Fruit fly (Drosophila melanogaster) whole organism, embryonic: ENCODE measurements around the gene Tti1.
A peak's percentile ranks its signal among the peaks of the same experiment; 100 is the strongest.

Experiments used
- Adf1 ChIP-seq: fragments of 200-800 bp; sonication (Bioruptor generic); IDR thresholded peaks from 2 replicates; pipeline ENCODE4 v1.3.6; 2022; ENCODE audit warnings: missing biosample characterization, missing genetic modification characterization
- Atf6 ChIP-seq: fragments of 200-800 bp; sonication (Bioruptor generic); IDR thresholded peaks from 2 replicates; pipeline ENCODE4 v1.3.6; 2022; ENCODE audit warnings: missing biosample characterization, missing genetic modification characterization
- Bdp1 ChIP-seq: fragments of 200-800 bp; sonication (Bioruptor generic); optimal IDR thresholded peaks from 3 replicates; lab custom pipeline; 2016; ENCODE audit warnings: missing biosample characterization, missing genetic modification characterization
- Bgb ChIP-seq: fragments of 200-800 bp; sonication (Bioruptor generic); IDR thresholded peaks from 2 replicates; pipeline ENCODE4 v1.3.6; 2022; ENCODE audit warnings: missing biosample characterization, missing genetic modification characterization; ENCODE audit not compliant: partially characterized antibody
- Bteb2 ChIP-seq: fragments of 200-800 bp; sonication (Bioruptor generic); optimal IDR thresholded peaks from 2 replicates; lab custom pipeline; 2016; ENCODE audit warnings: missing biosample characterization, missing genetic modification characterization
- CG1024 ChIP-seq: fragments of 200-800 bp; sonication (Bioruptor generic); IDR thresholded peaks from 2 replicates; pipeline ENCODE4 v1.3.6; 2022; ENCODE audit warnings: missing biosample characterization, missing genetic modification characterization
- CG12071 ChIP-seq: fragments of 200-800 bp; sonication (Bioruptor generic); optimal IDR thresholded peaks from 3 replicates; lab custom pipeline; 2018; ENCODE audit warnings: missing biosample characterization, mild to moderate bottlenecking, missing genetic modification characterization
- CG1233 ChIP-seq: fragments of 200-800 bp; sonication (Bioruptor generic); optimal IDR thresholded peaks from 4 replicates; lab custom pipeline; 2018; ENCODE audit warnings: missing biosample characterization, mild to moderate bottlenecking, missing genetic modification characterization
- CG13424 ChIP-seq: fragments of 200-800 bp; sonication (Bioruptor generic); optimal IDR thresholded peaks from 2 replicates; lab custom pipeline; 2019; ENCODE audit warnings: missing biosample characterization, mild to moderate bottlenecking, missing genetic modification characterization, moderate library complexity
- CG14710 ChIP-seq: fragments of 200-800 bp; sonication (Bioruptor generic); optimal IDR thresholded peaks from 3 replicates; lab custom pipeline; 2019; ENCODE audit warnings: missing biosample characterization, mild to moderate bottlenecking, missing genetic modification characterization, moderate library complexity
- CG16863 ChIP-seq: fragments of 200-800 bp; sonication (Bioruptor generic); optimal IDR thresholded peaks from 3 replicates; lab custom pipeline; 2016; ENCODE audit warnings: missing biosample characterization, missing genetic modification characterization
- CG17385 ChIP-seq: fragments of 200-800 bp; sonication (Bioruptor generic); optimal IDR thresholded peaks from 3 replicates; lab custom pipeline; 2018; ENCODE audit warnings: missing biosample characterization, mild to moderate bottlenecking, missing genetic modification characterization
- CG18011 ChIP-seq: fragments of 200-800 bp; sonication (Bioruptor generic); optimal IDR thresholded peaks from 2 replicates; lab custom pipeline; 2017; ENCODE audit warnings: missing biosample characterization, missing genetic modification characterization, mild to moderate bottlenecking, moderate library complexity, missing genotype
- CG2120 ChIP-seq: fragments of 200-800 bp; sonication (Bioruptor generic); optimal IDR thresholded peaks from 3 replicates; lab custom pipeline; 2016; ENCODE audit warnings: missing biosample characterization, missing genetic modification characterization
- CG31224 ChIP-seq: fragments of 200-800 bp; sonication (Bioruptor generic); IDR thresholded peaks from 2 replicates; pipeline ENCODE4 v1.3.6; 2022; ENCODE audit warnings: missing biosample characterization, missing genetic modification characterization
- CG6683 ChIP-seq: fragments of 200-800 bp; sonication (Bioruptor generic); optimal IDR thresholded peaks from 2 replicates; lab custom pipeline; 2017; ENCODE audit warnings: missing biosample characterization, mild to moderate bottlenecking, missing genetic modification characterization, missing genetic modification reagents
- CG6854 ChIP-seq: fragments of 200-800 bp; sonication (Bioruptor generic); optimal IDR thresholded peaks from 3 replicates; lab custom pipeline; 2017; ENCODE audit warnings: missing biosample characterization, mild to moderate bottlenecking, missing genetic modification characterization
- CG8281 ChIP-seq: fragments of 200-800 bp; sonication (Bioruptor generic); optimal IDR thresholded peaks from 2 replicates; lab custom pipeline; 2018; ENCODE audit warnings: missing biosample characterization, mild to moderate bottlenecking, missing genetic modification characterization, moderate library complexity
- CG8944 ChIP-seq: fragments of 200-800 bp; sonication (Bioruptor generic); optimal IDR thresholded peaks from 3 replicates; lab custom pipeline; 2016; ENCODE audit warnings: missing biosample characterization, missing genetic modification characterization
- CG9215 ChIP-seq: fragments of 200-800 bp; sonication (Bioruptor generic); IDR thresholded peaks from 2 replicates; pipeline ENCODE4 v1.3.6; 2022; ENCODE audit warnings: missing biosample characterization, missing genetic modification characterization
- CG9797 ChIP-seq: fragments of 200-800 bp; sonication (Bioruptor generic); optimal IDR thresholded peaks from 3 replicates; lab custom pipeline; 2018; ENCODE audit warnings: missing biosample characterization, mild to moderate bottlenecking, missing genetic modification characterization
- Doc2 ChIP-seq: fragments of 200-800 bp; sonication (Bioruptor generic); IDR thresholded peaks from 2 replicates; pipeline ENCODE4 v1.3.6; 2022; ENCODE audit warnings: missing biosample characterization, missing genetic modification characterization
- Gsc ChIP-seq: fragments of 200-800 bp; sonication (Bioruptor generic); IDR thresholded peaks from 2 replicates; pipeline ENCODE4 v1.3.6; 2022; ENCODE audit warnings: missing biosample characterization, missing genetic modification characterization
- Hr39 ChIP-seq: fragments of >200 bp; optimal IDR thresholded peaks from 2 replicates; lab custom pipeline; 2017
- Hr51 ChIP-seq, 2 experiments: fragments of 200-800 bp; sonication (Bioruptor generic); optimal IDR thresholded peaks; 2 replicates in 1 of 2; 3 replicates in 1 of 2; lab custom pipeline; 2016 to 2018; ENCODE audit warnings: missing biosample characterization in 2 of 2, missing genetic modification characterization in 2 of 2, mild to moderate bottlenecking in 1 of 2, moderate library complexity in 1 of 2
- Lim3 ChIP-seq: fragments of 200-800 bp; sonication (Bioruptor generic); IDR thresholded peaks from 2 replicates; pipeline ENCODE4 v1.3.6; 2022; ENCODE audit warnings: missing biosample characterization, missing genetic modification characterization
- Mad ChIP-seq: fragments of 200-800 bp; sonication (Bioruptor generic); optimal IDR thresholded peaks from 2 replicates; lab custom pipeline; 2016; ENCODE audit warnings: missing biosample characterization, missing genetic modification characterization
- Max ChIP-seq: fragments of 200-800 bp; sonication (Bioruptor generic); optimal IDR thresholded peaks from 2 replicates; lab custom pipeline; 2016; ENCODE audit warnings: missing biosample characterization, mild to moderate bottlenecking, missing genetic modification characterization
- Mes4 ChIP-seq: fragments of 200-800 bp; sonication (Bioruptor generic); optimal IDR thresholded peaks from 2 replicates; lab custom pipeline; 2016; ENCODE audit warnings: missing biosample characterization, missing genetic modification characterization
- Mrtf ChIP-seq: fragments of 200-800 bp; sonication (Bioruptor generic); IDR thresholded peaks from 3 replicates; pipeline ENCODE4 v1.3.6; 2022; ENCODE audit warnings: missing biosample characterization, missing genetic modification characterization
- Neu2 ChIP-seq: fragments of 200-800 bp; sonication (Bioruptor generic); optimal IDR thresholded peaks from 3 replicates; lab custom pipeline; 2016; ENCODE audit warnings: missing biosample characterization, missing genetic modification characterization, borderline replicate concordance
- Rfx ChIP-seq: fragments of 200-800 bp; sonication (Bioruptor generic); IDR thresholded peaks from 2 replicates; pipeline ENCODE4 v1.3.6; 2022; ENCODE audit warnings: missing biosample characterization, missing genetic modification characterization
- Sry-δ ChIP-seq: fragments of 200-800 bp; sonication (Bioruptor generic); optimal IDR thresholded peaks from 2 replicates; lab custom pipeline; 2016; ENCODE audit warnings: missing biosample characterization, missing genetic modification characterization
- ac ChIP-seq: fragments of 200-800 bp; sonication (Bioruptor generic); optimal IDR thresholded peaks from 3 replicates; lab custom pipeline; 2017; ENCODE audit warnings: missing biosample characterization, mild to moderate bottlenecking, missing genetic modification characterization
- aop ChIP-seq: fragments of 200-800 bp; sonication (Bioruptor generic); IDR thresholded peaks from 2 replicates; pipeline ENCODE4 v1.3.6; 2022; ENCODE audit warnings: missing biosample characterization, missing genetic modification characterization
- ato ChIP-seq: fragments of 200-800 bp; sonication (Bioruptor generic); IDR thresholded peaks from 2 replicates; pipeline ENCODE4 v1.3.6; 2022; ENCODE audit warnings: missing biosample characterization, missing genetic modification characterization; ENCODE audit not compliant: partially characterized antibody
- chm ChIP-seq: fragments of 200-800 bp; sonication (Bioruptor generic); IDR thresholded peaks from 2 replicates; pipeline ENCODE4 v1.3.6; 2022; ENCODE audit warnings: missing biosample characterization, missing genetic modification characterization
- dm ChIP-seq: fragments of 200-800 bp; sonication (Bioruptor generic); optimal IDR thresholded peaks from 3 replicates; lab custom pipeline; 2016; ENCODE audit warnings: missing biosample characterization, missing genetic modification characterization
- gce ChIP-seq: fragments of 200-800 bp; sonication (Bioruptor generic); IDR thresholded peaks from 3 replicates; pipeline ENCODE4 v1.3.6; 2022; ENCODE audit warnings: missing biosample characterization, missing genetic modification characterization
- gfzf ChIP-seq: fragments of 200-800 bp; sonication (Bioruptor generic); optimal IDR thresholded peaks from 2 replicates; lab custom pipeline; 2016; ENCODE audit warnings: missing biosample characterization, mild to moderate bottlenecking, missing genetic modification characterization, moderate library complexity
- grau ChIP-seq: fragments of 200-800 bp; optimal IDR thresholded peaks from 3 replicates; lab custom pipeline; 2019; ENCODE audit warnings: missing biosample characterization, mild to moderate bottlenecking, missing genetic modification characterization, moderate library complexity
- gt ChIP-seq: fragments of 200-800 bp; sonication (Bioruptor generic); IDR thresholded peaks from 2 replicates; pipeline ENCODE4 v1.3.6; 2022; ENCODE audit warnings: missing biosample characterization, missing genetic modification characterization
- h ChIP-seq: fragments of >200 bp; optimal IDR thresholded peaks from 2 replicates; lab custom pipeline; 2017
- ind ChIP-seq: fragments of 200-800 bp; sonication (Bioruptor generic); optimal IDR thresholded peaks from 3 replicates; lab custom pipeline; 2016; ENCODE audit warnings: missing biosample characterization, missing genetic modification characterization
- jumu ChIP-seq: fragments of 200-800 bp; sonication (Bioruptor generic); optimal IDR thresholded peaks from 3 replicates; lab custom pipeline; 2016; ENCODE audit warnings: missing biosample characterization, missing genetic modification characterization
- run ChIP-seq: fragments of 200-800 bp; sonication (Bioruptor generic); optimal IDR thresholded peaks from 3 replicates; lab custom pipeline; 2018; ENCODE audit warnings: missing biosample characterization, mild to moderate bottlenecking, missing genetic modification characterization
- sug ChIP-seq: fragments of 200-800 bp; optimal IDR thresholded peaks from 2 replicates; lab custom pipeline; 2019; ENCODE audit warnings: missing biosample characterization, mild to moderate bottlenecking, missing genetic modification characterization, moderate library complexity
- tup ChIP-seq: fragments of 200-800 bp; sonication (Bioruptor generic); optimal IDR thresholded peaks from 2 replicates; lab custom pipeline; 2016; ENCODE audit warnings: missing biosample characterization, mild to moderate bottlenecking, missing genetic modification characterization, moderate library complexity
- vfl ChIP-seq: fragments of 200-800 bp; sonication (Bioruptor generic); optimal IDR thresholded peaks from 2 replicates; lab custom pipeline; 2016; ENCODE audit warnings: missing biosample characterization, missing genetic modification characterization
- vvl ChIP-seq: fragments of 200-800 bp; sonication (Bioruptor generic); IDR thresholded peaks from 2 replicates; pipeline ENCODE4 v1.3.6; 2022; ENCODE audit warnings: missing biosample characterization, missing genetic modification characterization
- zfh1 ChIP-seq: fragments of 200-800 bp; sonication (Bioruptor generic); IDR thresholded peaks from 3 replicates; pipeline ENCODE4 v1.3.6; 2022; ENCODE audit warnings: missing biosample characterization, missing genetic modification characterization
- zfh2 ChIP-seq: fragments of 200-800 bp; sonication (Bioruptor generic); optimal IDR thresholded peaks from 2 replicates; lab custom pipeline; 2016; ENCODE audit warnings: missing biosample characterization, missing genetic modification characterization

Tti1 gene

DNA sequence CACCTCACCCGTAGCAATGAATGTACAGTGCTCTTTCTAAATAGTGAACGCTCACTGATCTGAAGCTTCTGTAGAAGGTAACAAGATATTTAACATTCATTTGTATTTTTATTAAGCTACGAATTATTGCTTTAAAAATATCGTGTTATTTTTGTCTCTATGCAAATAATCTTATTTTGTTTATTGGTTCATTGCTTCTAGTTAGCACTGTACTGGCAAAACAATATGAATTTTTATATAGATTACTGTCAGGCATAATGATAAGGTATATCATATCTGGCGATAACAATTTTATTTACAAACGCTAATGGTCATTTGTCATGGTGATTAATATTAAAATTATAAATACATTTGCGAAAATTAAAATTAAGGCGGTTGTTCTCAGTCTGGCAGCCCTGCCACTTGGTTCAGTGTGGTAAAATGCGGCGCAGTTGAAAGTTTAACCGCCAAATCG is 17.1 kb upstream of the Tti1 start, which contains the start of gene CG9471 (continued):
- TF ChIP-seq Lim3 (GFP tag; lab: Robert Waterston, UW), result peak; percentile 65; the same call in 1 of the 2 replicates
- peak; percentile 83 for TF ChIP-seq Mes4 (GFP tag; lab: Kevin White, UChicago)
- TF ChIP-seq CG2120, result peak; percentile 96
- TF ChIP-seq grau (tag; lab: Kevin White, UChicago), result peak; percentile 99
- peak; percentile 85 for TF ChIP-seq CG6854 (GFP tag; lab: Kevin White, UChicago)
- TF ChIP-seq Hr51 (GFP tag; optimal IDR thresholded peaks at IDR 0.05; lab: Kevin White, UChicago), result peak; percentile 75 to 92
- TF ChIP-seq sug (tag; lab: Kevin White, UChicago), result peak; percentile 91
- peak; percentile 86 for TF ChIP-seq CG16863
- peak; percentile 47 for TF ChIP-seq gt
- peak; percentile 71 for TF ChIP-seq Adf1 (GFP tag; lab: Robert Waterston, UW)
- peak; percentile 49 for TF ChIP-seq Sry-δ
- no peak for TF ChIP-seq CG9797 (GFP tag; lab: Kevin White, UChicago)
- TF ChIP-seq aop (GFP tag; lab: Robert Waterston, UW), result peak; percentile 80
- TF ChIP-seq Mad (GFP tag; lab: Kevin White, UChicago), result peak; percentile 68
- TF ChIP-seq dm (GFP tag; lab: Kevin White, UChicago), result peak; percentile 68
- TF ChIP-seq Doc2 (GFP tag; lab: Robert Waterston, UW), result peak; percentile 79
- TF ChIP-seq vfl, result peak; percentile 82
- TF ChIP-seq CG1233 (GFP tag; lab: Kevin White, UChicago), result peak; percentile 89
- peak; percentile 80; the same call in 2 of the 3 replicates for TF ChIP-seq gce
- TF ChIP-seq zfh1 (GFP tag; lab: Robert Waterston, UW), result peak; percentile 90
- TF ChIP-seq h, result no peak
- peak; percentile 94 for TF ChIP-seq Atf6
- TF ChIP-seq CG14710 (tag; lab: Kevin White, UChicago), result peak; percentile 86
- peak; percentile 93 for TF ChIP-seq chm (GFP tag; lab: Robert Waterston, UW)
- peak; percentile 75 for TF ChIP-seq run (tag; lab: Kevin White, UChicago)
- peak; percentile 88 for TF ChIP-seq CG8944 (GFP tag; lab: Kevin White, UChicago)
- TF ChIP-seq Hr39 (lab: Kevin White, UChicago), result no peak
- TF ChIP-seq Bgb, result peak; percentile 15; the same call in 1 of the 2 replicates
- TF ChIP-seq ato (GFP tag; lab: Robert Waterston, UW), result no peak
- peak; percentile 77 for TF ChIP-seq tup (GFP tag; lab: Kevin White, UChicago)
- TF ChIP-seq CG9215, result peak; percentile 87
- TF ChIP-seq jumu, result peak; percentile 86
- peak; percentile 85 for TF ChIP-seq zfh2
- TF ChIP-seq CG18011 (GFP tag; lab: Kevin White, UChicago), result peak; percentile 72
- TF ChIP-seq vvl (GFP tag; lab: Robert Waterston, UW), result peak; percentile 97
- peak; percentile 68 for TF ChIP-seq CG8281 (tag; lab: Kevin White, UChicago)
- peak; percentile 29 for TF ChIP-seq ac (GFP tag; lab: Kevin White, UChicago)
- peak; percentile 56; the same call in 1 of the 2 replicates for TF ChIP-seq CG1024 (GFP tag; lab: Robert Waterston, UW)
- TF ChIP-seq CG17385, result peak; percentile 91
- peak; percentile 65 for TF ChIP-seq Neu2 (GFP tag; lab: Kevin White, UChicago)
- TF ChIP-seq CG6683, result peak; percentile 85
- peak; percentile 85 for TF ChIP-seq Mrtf (GFP tag; lab: Robert Waterston, UW)
- peak; percentile 93 for TF ChIP-seq Rfx (GFP tag; lab: Robert Waterston, UW)
- TF ChIP-seq CG13424 (tag; lab: Kevin White, UChicago), result peak; percentile 90
- peak; percentile 78 for TF ChIP-seq Bdp1
- TF ChIP-seq Gsc (GFP tag; lab: Robert Waterston, UW), result peak; percentile 70
- TF ChIP-seq ind (GFP tag; lab: Kevin White, UChicago), result peak; percentile 93
- TF ChIP-seq CG12071, result peak; percentile 88
- TF ChIP-seq gfzf, result no peak
- peak; percentile 93 for TF ChIP-seq Bteb2
- TF ChIP-seq Max, result peak; percentile 86
- TF ChIP-seq CG31224, result peak; percentile 83
